Worm (Caenorhabditis elegans) whole organism, late embryonic: ENCODE data around the gene EEED8.3.

Experiments used
- ama-1 ChIP-seq: fragments of 150-350 bp; optimal IDR thresholded peaks from 2 replicates; lab custom pipeline; 2014
- fkh-6 ChIP-seq: sonication (generic microtip); optimal IDR thresholded peaks from 2 replicates; lab custom pipeline; 2016; ENCODE audit warnings: missing genetic modification characterization, missing compliant biosample characterization
- madf-2 ChIP-seq: sonication (generic microtip); optimal IDR thresholded peaks from 2 replicates; lab custom pipeline; 2017; ENCODE audit warnings: missing genetic modification characterization, missing compliant biosample characterization
- pax-1 ChIP-seq: fragments of 150-350 bp; optimal IDR thresholded peaks from 2 replicates; lab custom pipeline; 2014; ENCODE audit warnings: missing biosample characterization, missing genetic modification characterization
- unc-42 ChIP-seq: sonication (generic microtip); optimal IDR thresholded peaks from 2 replicates; lab custom pipeline; 2016; ENCODE audit warnings: missing genotype, missing genetic modification characterization, missing compliant biosample characterization

- TF ChIP-seq fkh-6 (tag; lab: Kevin White, UChicago), result no peak
- no peak for TF ChIP-seq ama-1 (lab: Kevin White, UChicago)
- no peak for TF ChIP-seq unc-42
- TF ChIP-seq madf-2 (tag; lab: Kevin White, UChicago), result no peak
- TF ChIP-seq pax-1 (tag; lab: Kevin White, UChicago), result no peak
Observed at ce11 chrII:5417905-5418304, 3.8 kb downstream of the EEED8.3 start.
